Worm (Caenorhabditis elegans): ENCODE data around the gene BE0003N10.1.

- TF ChIP-seq ama-1 (optimal IDR thresholded peaks at IDR 0.05): no peak
- TF ChIP-seq ceh-45 (GFP tag; IDR thresholded peaks at IDR 0.05): no peak
- no peak for TF ChIP-seq ceh-34 (tag; optimal IDR thresholded peaks at IDR 0.05)
- no peak for TF ChIP-seq mec-3 (tag; optimal IDR thresholded peaks at IDR 0.05; ENCODE audit: borderline replicate concordance)
- TF ChIP-seq Y22D7AL.16 (tag; optimal IDR thresholded peaks at IDR 0.05): no peak
- TF ChIP-seq hlh-30 (tag; optimal IDR thresholded peaks at IDR 0.05; ENCODE audit: insufficient read depth): no peak
- no peak for TF ChIP-seq unc-55 (GFP tag; optimal IDR thresholded peaks at IDR 0.05)
- TF ChIP-seq odd-2 (tag; optimal IDR thresholded peaks at IDR 0.05): no peak
- no peak for TF ChIP-seq sox-2 (GFP tag; IDR thresholded peaks at IDR 0.05)
- no peak for TF ChIP-seq ets-4 (tag; optimal IDR thresholded peaks at IDR 0.05)
- no peak for TF ChIP-seq gmeb-2 (tag; optimal IDR thresholded peaks at IDR 0.05)
- TF ChIP-seq npax-4 (tag; optimal IDR thresholded peaks at IDR 0.05): no peak
These were observed 16.6 kb upstream of the BE0003N10.1 start, which contains the start of gene clc-23 for ce11 chrIII:1020732-1021131.

All from whole organism, late embryonic.